Worm (Caenorhabditis elegans): ENCODE results near the gene col-93.

DNA sequence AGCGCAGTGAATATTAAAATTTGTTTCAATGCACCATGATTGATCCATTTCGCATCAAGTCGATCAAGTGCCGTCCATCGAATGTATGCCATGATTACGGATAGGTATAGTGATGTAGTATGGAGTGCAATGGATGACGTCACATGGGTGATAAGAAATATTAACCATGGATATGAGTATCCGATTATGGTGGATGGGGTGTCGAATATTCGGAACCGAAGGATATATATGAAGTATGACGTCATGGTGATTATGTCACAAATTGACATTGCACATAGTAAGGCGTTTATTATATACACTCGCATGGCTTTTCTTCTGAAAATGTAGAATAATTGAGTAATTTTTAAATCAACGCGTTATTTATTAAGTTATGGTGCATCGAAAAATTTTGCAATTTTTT, 8.7 kb upstream of the col-93 start:
- TF ChIP-seq ama-1 (optimal IDR thresholded peaks at IDR 0.05), result no peak
- TF ChIP-seq hnd-1 (tag; optimal IDR thresholded peaks at IDR 0.05), result no peak
- TF ChIP-seq tbx-37 (GFP tag; conservative IDR thresholded peaks at IDR 0.05), result no peak
- no peak for TF ChIP-seq hmbx-1 (tag; optimal IDR thresholded peaks at IDR 0.05)

All from whole organism, early embryonic.